Worm (Caenorhabditis elegans) whole organism, late embryonic: ENCODE data around the gene K08C7.6.

Experiments used
- C38D4.7 ChIP-seq: fragments of 200-800 bp; sonication (Bioruptor generic); optimal IDR thresholded peaks from 2 replicates; lab custom pipeline; 2018; ENCODE audit warnings: mild to moderate bottlenecking, missing genetic modification characterization, moderate library complexity, missing compliant biosample characterization
- ceh-30 ChIP-seq: fragments of 150-350 bp; optimal IDR thresholded peaks from 2 replicates; lab custom pipeline; 2014; ENCODE audit warnings: missing biosample characterization, missing genetic modification characterization
- ceh-48 ChIP-seq: sonication (generic microtip); optimal IDR thresholded peaks from 2 replicates; lab custom pipeline; 2016; ENCODE audit warnings: missing genetic modification characterization, inconsistent platforms, missing compliant biosample characterization
- dve-1 ChIP-seq: sonication (generic microtip); optimal IDR thresholded peaks from 2 replicates; lab custom pipeline; 2017; ENCODE audit warnings: antibody characterized with exemption, mild to moderate bottlenecking, missing genetic modification characterization, missing compliant biosample characterization
- eyg-1 ChIP-seq: sonication (generic microtip); optimal IDR thresholded peaks from 2 replicates; lab custom pipeline; 2016; ENCODE audit warnings: missing genotype, missing genetic modification characterization, missing compliant biosample characterization
- fkh-6 ChIP-seq: sonication (generic microtip); optimal IDR thresholded peaks from 2 replicates; lab custom pipeline; 2016; ENCODE audit warnings: missing genetic modification characterization, missing compliant biosample characterization
- lin-11 ChIP-seq: fragments of 200-800 bp; sonication (Bioruptor generic); optimal IDR thresholded peaks from 2 replicates; lab custom pipeline; 2018; ENCODE audit warnings: mild to moderate bottlenecking, missing genetic modification characterization, missing compliant biosample characterization
- mec-3 ChIP-seq: sonication (generic microtip); optimal IDR thresholded peaks from 2 replicates; lab custom pipeline; 2016; ENCODE audit warnings: borderline replicate concordance, missing genetic modification characterization, missing compliant biosample characterization
- odd-2 ChIP-seq: sonication (generic microtip); optimal IDR thresholded peaks from 2 replicates; lab custom pipeline; 2017; ENCODE audit warnings: antibody characterized with exemption, mild to moderate bottlenecking, missing genetic modification characterization, missing compliant biosample characterization
- pag-3 ChIP-seq: sonication (generic microtip); optimal IDR thresholded peaks from 2 replicates; lab custom pipeline; 2016; ENCODE audit warnings: missing compliant biosample characterization, missing genetic modification characterization, borderline replicate concordance
- pax-1 ChIP-seq: fragments of 150-350 bp; optimal IDR thresholded peaks from 2 replicates; lab custom pipeline; 2014; ENCODE audit warnings: missing biosample characterization, missing genetic modification characterization
- pqm-1 ChIP-seq: sonication (generic microtip); optimal IDR thresholded peaks from 2 replicates; lab custom pipeline; 2016; ENCODE audit warnings: missing genetic modification characterization, missing compliant biosample characterization
- sox-4 ChIP-seq: sonication (generic microtip); optimal IDR thresholded peaks from 2 replicates; lab custom pipeline; 2017; ENCODE audit warnings: mild to moderate bottlenecking, missing genetic modification characterization, inconsistent platforms, missing compliant biosample characterization

DNA sequence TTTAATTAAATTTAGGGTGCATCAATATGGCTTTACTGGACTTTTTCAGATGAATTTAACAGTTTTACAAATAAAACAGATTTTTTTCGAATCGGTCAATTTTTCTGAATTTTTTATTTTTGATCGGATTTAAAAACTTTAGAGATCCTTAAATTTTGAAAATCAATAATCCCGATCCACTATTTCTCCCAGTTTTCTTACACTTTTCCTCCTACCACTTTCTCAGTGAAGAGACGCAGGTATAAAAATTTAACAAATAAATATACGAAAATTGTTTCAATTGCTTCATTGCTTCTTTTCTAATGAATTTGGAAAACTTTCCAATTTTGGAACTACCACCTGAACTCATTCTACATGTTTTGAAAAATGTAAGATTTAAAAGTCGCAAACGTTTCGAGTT is 21.5 kb downstream of the K08C7.6 start, which contains the start of gene K08C7.7:
- TF ChIP-seq sox-4 (tag; lab: Kevin White, UChicago) (no peak), C38D4.7 (GFP tag; lab: Kevin White, UChicago) (no peak), lin-11 (tag; lab: Kevin White, UChicago) (no peak), mec-3 (tag; lab: Kevin White, UChicago) (no peak), eyg-1 (tag; lab: Kevin White, UChicago) (no peak), ceh-30 (tag; lab: Kevin White, UChicago) (no peak), dve-1 (tag; lab: Kevin White, UChicago) (no peak), pqm-1 (tag; lab: Kevin White, UChicago) (no peak), fkh-6 (tag; lab: Kevin White, UChicago) (no peak), odd-2 (tag; lab: Kevin White, UChicago) (no peak), pax-1 (no peak), ceh-48 (tag; lab: Kevin White, UChicago) (no peak), pag-3 (no peak)
